Worm (Caenorhabditis elegans): ENCODE results near the gene R08C7.8.

Gene R08C7.8

ce11 chrIV:4468046-4468727 is 33.8 kb upstream of the R08C7.8 start (continued):
- peak; percentile 95 for TF ChIP-seq repo-1 (tag; optimal IDR thresholded peaks at IDR 0.05)
- TF ChIP-seq ceh-100 (GFP tag; IDR thresholded peaks at IDR 0.05) = no peak
- no peak for TF ChIP-seq F37B4.10 (GFP tag; IDR thresholded peaks at IDR 0.05)
- no peak for TF ChIP-seq hlh-12 (tag; optimal IDR thresholded peaks at IDR 0.05)
- peak; percentile 85 for TF ChIP-seq B0336.3 (GFP tag; IDR thresholded peaks at IDR 0.05)
- TF ChIP-seq ZK185.1 (tag; optimal IDR thresholded peaks at IDR 0.05; ENCODE audit: poor library complexity, severe bottlenecking) = peak; percentile 53
- TF ChIP-seq ceh-40 (GFP tag; IDR thresholded peaks at IDR 0.05) = no peak
- peak; percentile 67 for TF ChIP-seq attf-5 (GFP tag; optimal IDR thresholded peaks at IDR 0.05)
- TF ChIP-seq K12H6.12 (tag; optimal IDR thresholded peaks at IDR 0.05) = peak; percentile 41
- no peak for TF ChIP-seq sptf-2 (GFP tag; optimal IDR thresholded peaks at IDR 0.05)
- peak; percentile 42 for TF ChIP-seq ets-4 (GFP tag; optimal IDR thresholded peaks at IDR 0.05)
- TF ChIP-seq bed-1 (GFP tag; IDR thresholded peaks at IDR 0.05) = 0 out of 2 replicates have a peak, but pooled peaks have one; percentile 3
- TF ChIP-seq gei-17 (GFP tag; optimal IDR thresholded peaks at IDR 0.05) = no peak
- no peak for TF ChIP-seq lir-1 (GFP tag; conservative IDR thresholded peaks at IDR 0.05)
- peak; percentile 68 for TF ChIP-seq Y95B8A.8 (GFP tag; IDR thresholded peaks at IDR 0.05)
- no peak for TF ChIP-seq ztf-25 (GFP tag; IDR thresholded peaks at IDR 0.05)
- no peak for TF ChIP-seq C17E4.6 (GFP tag; IDR thresholded peaks at IDR 0.05)
- no peak for TF ChIP-seq aptf-2 (GFP tag; conservative IDR thresholded peaks at IDR 0.05)
- TF ChIP-seq ceh-91 (GFP tag; IDR thresholded peaks at IDR 0.05) = peak; percentile 57
- no peak for TF ChIP-seq nfya-1 (tag; optimal IDR thresholded peaks at IDR 0.05; ENCODE audit: borderline replicate concordance, insufficient read depth)
- TF ChIP-seq let-607 (tag; optimal IDR thresholded peaks at IDR 0.05) = peak; percentile 7 to 43
- no peak for TF ChIP-seq B0261.1 (tag; optimal IDR thresholded peaks at IDR 0.05)
- TF ChIP-seq hsf-1 (GFP tag; IDR thresholded peaks at IDR 0.05) = peak; percentile 53
- TF ChIP-seq tlf-1 (GFP tag; optimal IDR thresholded peaks at IDR 0.05) = peak; percentile 69
- peak; percentile 42; the same call in 1 of the 2 replicates for TF ChIP-seq cebp-1 (GFP tag; IDR thresholded peaks at IDR 0.05)
- TF ChIP-seq cebp-1 (tag; optimal IDR thresholded peaks at IDR 0.05) = peak; percentile 81
- no peak for TF ChIP-seq zfh-2 (GFP tag; conservative IDR thresholded peaks at IDR 0.05)
- TF ChIP-seq hmg-20 (GFP tag; IDR thresholded peaks at IDR 0.05) = no peak
- TF ChIP-seq lin-35 (GFP tag; optimal IDR thresholded peaks at IDR 0.05) = peak in 2 of 3 experiments; percentile 53 to 73
- no peak for TF ChIP-seq nhr-27 (tag; optimal IDR thresholded peaks at IDR 0.05)
- TF ChIP-seq madf-6 (GFP tag; IDR thresholded peaks at IDR 0.05) = peak; percentile 76
- TF ChIP-seq dox-1 (GFP tag; IDR thresholded peaks at IDR 0.05) = peak; percentile 60; the same call in 1 of the 2 replicates
- no peak for TF ChIP-seq snpc-3.4 (tag; optimal IDR thresholded peaks at IDR 0.05)
- no peak for TF ChIP-seq Y67H2A.10 (GFP tag; conservative IDR thresholded peaks at IDR 0.05)
- peak; percentile 70 for TF ChIP-seq pha-4 (tag; optimal IDR thresholded peaks at IDR 0.05)
- peak; percentile 14; the same call in 1 of the 2 replicates for TF ChIP-seq hmg-1.2 (GFP tag; IDR thresholded peaks at IDR 0.05)
- TF ChIP-seq ztf-28 (GFP tag; IDR thresholded peaks at IDR 0.05) = no peak
- TF ChIP-seq chd-7 (tag; optimal IDR thresholded peaks at IDR 0.05) = peak; percentile 69
- TF ChIP-seq F55B11.4 (tag; optimal IDR thresholded peaks at IDR 0.05; ENCODE audit: borderline replicate concordance, insufficient read depth) = no peak
- TF ChIP-seq ccch-3 (GFP tag; optimal IDR thresholded peaks at IDR 0.05) = no peak

All from whole organism, young adult.